Fruit fly (Drosophila melanogaster) whole organism, embryonic: ENCODE measurements around the gene BOD1.

Experiments used
- CG10209 ChIP-seq: fragments of 200-800 bp; sonication (Bioruptor generic); optimal IDR thresholded peaks from 3 replicates; lab custom pipeline; 2017; ENCODE audit warnings: missing biosample characterization, mild to moderate bottlenecking, missing genetic modification characterization, missing genetic modification reagents
- CG11085 ChIP-seq: fragments of 200-800 bp; sonication (Bioruptor generic); IDR thresholded peaks from 2 replicates; pipeline ENCODE4 v1.3.6; 2022; ENCODE audit warnings: missing biosample characterization, missing genetic modification characterization
- CG11247 ChIP-seq: fragments of 200-800 bp; sonication (Bioruptor generic); IDR thresholded peaks from 2 replicates; pipeline ENCODE4 v1.3.6; 2022; ENCODE audit warnings: missing biosample characterization, missing genetic modification characterization
- CG11695 ChIP-seq: fragments of 200-800 bp; sonication (Bioruptor generic); IDR thresholded peaks from 3 replicates; pipeline ENCODE4 v1.3.6; 2022; ENCODE audit warnings: missing biosample characterization, missing genetic modification characterization
- CG11696 ChIP-seq: fragments of 200-800 bp; sonication (Bioruptor generic); IDR thresholded peaks from 2 replicates; pipeline ENCODE4 v1.3.6; 2022; ENCODE audit warnings: missing biosample characterization, missing genetic modification characterization
- CG12942 ChIP-seq: fragments of 200-800 bp; sonication (Bioruptor generic); optimal IDR thresholded peaks from 3 replicates; lab custom pipeline; 2016; ENCODE audit warnings: missing biosample characterization, missing genetic modification characterization
- CG13287 ChIP-seq: fragments of 200-800 bp; sonication (Bioruptor generic); IDR thresholded peaks from 2 replicates; pipeline ENCODE4 v1.3.6; 2022; ENCODE audit warnings: missing biosample characterization, missing genetic modification characterization; ENCODE audit not compliant: partially characterized antibody
- CG13296 ChIP-seq: fragments of 200-800 bp; sonication (Bioruptor generic); optimal IDR thresholded peaks from 3 replicates; lab custom pipeline; 2018; ENCODE audit warnings: missing biosample characterization, mild to moderate bottlenecking, missing genetic modification characterization
- CG13424 ChIP-seq: fragments of 200-800 bp; sonication (Bioruptor generic); optimal IDR thresholded peaks from 2 replicates; lab custom pipeline; 2019; ENCODE audit warnings: missing biosample characterization, mild to moderate bottlenecking, missing genetic modification characterization, moderate library complexity
- CG13894 ChIP-seq: fragments of 200-800 bp; sonication (Bioruptor generic); optimal IDR thresholded peaks from 3 replicates; lab custom pipeline; 2018; ENCODE audit warnings: missing biosample characterization, mild to moderate bottlenecking, missing genetic modification characterization, moderate library complexity
- CG1529 ChIP-seq: fragments of 200-800 bp; sonication (Bioruptor generic); optimal IDR thresholded peaks from 3 replicates; lab custom pipeline; 2018; ENCODE audit warnings: missing biosample characterization, missing genetic modification characterization
- CG16815 ChIP-seq: fragments of 200-800 bp; sonication (Bioruptor generic); optimal IDR thresholded peaks from 3 replicates; lab custom pipeline; 2017; ENCODE audit warnings: missing biosample characterization, mild to moderate bottlenecking, missing genetic modification characterization
- CG17568 ChIP-seq: fragments of 200-800 bp; sonication (Bioruptor generic); optimal IDR thresholded peaks from 2 replicates; lab custom pipeline; 2018; ENCODE audit warnings: missing biosample characterization, mild to moderate bottlenecking, missing genetic modification characterization, moderate library complexity
- CG18011 ChIP-seq: fragments of 200-800 bp; sonication (Bioruptor generic); optimal IDR thresholded peaks from 2 replicates; lab custom pipeline; 2017; ENCODE audit warnings: missing biosample characterization, missing genetic modification characterization, mild to moderate bottlenecking, moderate library complexity, missing genotype
- CG18476 ChIP-seq: fragments of 200-800 bp; sonication (Bioruptor generic); optimal IDR thresholded peaks from 2 replicates; lab custom pipeline; 2016; ENCODE audit warnings: missing biosample characterization, mild to moderate bottlenecking, missing genetic modification characterization
- CG18764 ChIP-seq: fragments of 200-800 bp; sonication (Bioruptor generic); optimal IDR thresholded peaks from 3 replicates; lab custom pipeline; 2016; ENCODE audit warnings: missing biosample characterization, missing genetic modification characterization
- CG31388 ChIP-seq: fragments of 200-800 bp; sonication (Bioruptor generic); optimal IDR thresholded peaks from 2 replicates; lab custom pipeline; 2016; ENCODE audit warnings: missing biosample characterization, missing genetic modification characterization
- CG34376 ChIP-seq: fragments of 200-800 bp; sonication (Bioruptor generic); optimal IDR thresholded peaks from 2 replicates; lab custom pipeline; 2018; ENCODE audit warnings: missing biosample characterization, mild to moderate bottlenecking, missing genetic modification characterization
- CG4854 ChIP-seq: fragments of 200-800 bp; sonication (Bioruptor generic); optimal IDR thresholded peaks from 2 replicates; lab custom pipeline; 2016; ENCODE audit warnings: missing biosample characterization, missing genetic modification characterization, inconsistent platforms
- CG6791 ChIP-seq: fragments of 200-800 bp; sonication (Bioruptor generic); IDR thresholded peaks from 3 replicates; pipeline ENCODE4 v1.3.6; 2022; ENCODE audit warnings: missing biosample characterization, missing genetic modification characterization; ENCODE audit not compliant: partially characterized antibody
- CG8359 ChIP-seq: fragments of 200-800 bp; sonication (Bioruptor generic); optimal IDR thresholded peaks from 2 replicates; lab custom pipeline; 2017; ENCODE audit warnings: missing biosample characterization, mild to moderate bottlenecking, missing genetic modification characterization, borderline replicate concordance
- E2f1 ChIP-seq: fragments of 200-800 bp; sonication (Bioruptor generic); IDR thresholded peaks from 2 replicates; pipeline ENCODE4 v1.3.6; 2022; ENCODE audit warnings: missing biosample characterization, missing genetic modification characterization
- GATAe ChIP-seq: fragments of 200-800 bp; sonication (Bioruptor generic); conservative IDR thresholded peaks from 2 replicates; pipeline ENCODE4 v1.3.6; 2022; ENCODE audit warnings: missing biosample characterization, missing genetic modification characterization
- Gsc ChIP-seq: fragments of 200-800 bp; sonication (Bioruptor generic); IDR thresholded peaks from 2 replicates; pipeline ENCODE4 v1.3.6; 2022; ENCODE audit warnings: missing biosample characterization, missing genetic modification characterization
- Gug ChIP-seq: fragments of 200-800 bp; sonication (Bioruptor generic); IDR thresholded peaks from 4 replicates; pipeline ENCODE4 v1.3.6; 2022; ENCODE audit warnings: missing biosample characterization, missing genetic modification characterization
- Hey ChIP-seq: fragments of 200-800 bp; sonication (Bioruptor generic); optimal IDR thresholded peaks from 3 replicates; lab custom pipeline; 2018; ENCODE audit warnings: missing biosample characterization, mild to moderate bottlenecking, missing genetic modification characterization
- HmgD ChIP-seq: fragments of 200-800 bp; sonication (Bioruptor generic); optimal IDR thresholded peaks from 3 replicates; lab custom pipeline; 2016; ENCODE audit warnings: missing biosample characterization, missing genetic modification characterization
- MESR4 ChIP-seq: fragments of 200-800 bp; sonication (Bioruptor generic); optimal IDR thresholded peaks from 2 replicates; lab custom pipeline; 2018; ENCODE audit warnings: missing biosample characterization, mild to moderate bottlenecking, missing genetic modification characterization, moderate library complexity
- Oaz ChIP-seq: fragments of 200-800 bp; sonication (Bioruptor generic); IDR thresholded peaks from 2 replicates; pipeline ENCODE4 v1.3.6; 2022; ENCODE audit warnings: missing biosample characterization, missing genetic modification characterization
- Sox102F ChIP-seq: fragments of 200-800 bp; sonication (Bioruptor generic); optimal IDR thresholded peaks from 2 replicates; lab custom pipeline; 2018; ENCODE audit warnings: missing biosample characterization, mild to moderate bottlenecking, missing genetic modification characterization, moderate library complexity
- ab ChIP-seq: fragments of 200-800 bp; sonication (Bioruptor generic); optimal IDR thresholded peaks from 2 replicates; lab custom pipeline; 2016; ENCODE audit warnings: missing biosample characterization, missing genetic modification characterization
- bsh ChIP-seq, 2 experiments: fragments of 200-800 bp; sonication (Bioruptor generic); optimal IDR thresholded peaks; 2 replicates each; lab custom pipeline; 2017 to 2018; ENCODE audit warnings: mild to moderate bottlenecking in 2 of 2, missing biosample characterization in 2 of 2, missing genetic modification characterization in 2 of 2, moderate library complexity in 1 of 2
- crol ChIP-seq: fragments of 200-800 bp; sonication (Bioruptor generic); IDR thresholded peaks from 2 replicates; pipeline ENCODE4 v1.3.6; 2022; ENCODE audit warnings: missing biosample characterization, missing genetic modification characterization
- ewg ChIP-seq: fragments of 200-800 bp; sonication (Bioruptor generic); optimal IDR thresholded peaks from 3 replicates; lab custom pipeline; 2017; ENCODE audit warnings: mild to moderate bottlenecking, missing biosample characterization, missing genetic modification reagents, missing genetic modification characterization
- jumu ChIP-seq: fragments of 200-800 bp; sonication (Bioruptor generic); optimal IDR thresholded peaks from 3 replicates; lab custom pipeline; 2016; ENCODE audit warnings: missing biosample characterization, missing genetic modification characterization
- kah ChIP-seq: fragments of 200-800 bp; sonication (Bioruptor generic); optimal IDR thresholded peaks from 2 replicates; lab custom pipeline; 2018; ENCODE audit warnings: missing biosample characterization, mild to moderate bottlenecking, missing genetic modification characterization
- ken ChIP-seq: fragments of 200-800 bp; sonication (Bioruptor generic); IDR thresholded peaks from 3 replicates; pipeline ENCODE4 v1.3.6; 2022; ENCODE audit warnings: missing biosample characterization, missing genetic modification characterization
- knrl ChIP-seq: fragments of 200-800 bp; sonication (Bioruptor generic); IDR thresholded peaks from 3 replicates; pipeline ENCODE4 v1.3.6; 2022; ENCODE audit warnings: missing biosample characterization, missing genetic modification characterization; ENCODE audit not compliant: partially characterized antibody
- lov ChIP-seq, 2 experiments: fragments of 200-800 bp in 1 of 2; fragments of >200 bp in 1 of 2; sonication (Bioruptor generic) in 1 of 2; IDR thresholded peaks in 1 of 2; optimal IDR thresholded peaks in 1 of 2; 2 replicates in 1 of 2; 3 replicates in 1 of 2; pipeline versions ENCODE4 v1.3.6 to Lab custom; 2017 to 2022; ENCODE audit warnings: missing biosample characterization in 1 of 2, missing genetic modification characterization in 1 of 2
- mld ChIP-seq: fragments of 200-800 bp; sonication (Bioruptor generic); IDR thresholded peaks from 3 replicates; pipeline ENCODE4 v1.3.6; 2022; ENCODE audit warnings: missing biosample characterization, missing genetic modification characterization; ENCODE audit not compliant: partially characterized antibody
- onecut ChIP-seq: fragments of 200-800 bp; sonication (Bioruptor generic); IDR thresholded peaks from 2 replicates; pipeline ENCODE4 v1.3.6; 2022; ENCODE audit warnings: missing biosample characterization, missing genetic modification characterization
- pnt ChIP-seq: fragments of 200-800 bp; sonication (Bioruptor generic); optimal IDR thresholded peaks from 3 replicates; lab custom pipeline; 2016; ENCODE audit warnings: missing biosample characterization, missing genetic modification characterization
- run ChIP-seq: fragments of 200-800 bp; sonication (Bioruptor generic); optimal IDR thresholded peaks from 3 replicates; lab custom pipeline; 2018; ENCODE audit warnings: missing biosample characterization, mild to moderate bottlenecking, missing genetic modification characterization
- seq ChIP-seq: fragments of 200-800 bp; sonication (Bioruptor generic); IDR thresholded peaks from 2 replicates; pipeline ENCODE4 v1.3.6; 2022; ENCODE audit warnings: missing biosample characterization, missing genetic modification characterization
- tap ChIP-seq: fragments of 200-800 bp; optimal IDR thresholded peaks from 3 replicates; lab custom pipeline; 2019; ENCODE audit warnings: missing biosample characterization, mild to moderate bottlenecking, missing genetic modification characterization, moderate library complexity
- trem ChIP-seq: fragments of 200-800 bp; optimal IDR thresholded peaks from 3 replicates; lab custom pipeline; 2019; ENCODE audit warnings: missing biosample characterization, mild to moderate bottlenecking, missing genetic modification characterization, moderate library complexity
- trh ChIP-seq: fragments of 200-800 bp; sonication (Bioruptor generic); optimal IDR thresholded peaks from 2 replicates; lab custom pipeline; 2016; ENCODE audit warnings: missing biosample characterization, missing genetic modification characterization
- zfh1 ChIP-seq: fragments of 200-800 bp; sonication (Bioruptor generic); IDR thresholded peaks from 3 replicates; pipeline ENCODE4 v1.3.6; 2022; ENCODE audit warnings: missing biosample characterization, missing genetic modification characterization

Gene BOD1

dm6 chr3R:27988647-27989430 is 50.8 kb downstream of the BOD1 start (continued):
- TF ChIP-seq CG11696: no peak
- no peak for TF ChIP-seq CG6791
- TF ChIP-seq Gug (GFP tag; lab: Robert Waterston, UW): peak; percentile 69; the same call in 3 of the 4 replicates
- peak; percentile 31 for TF ChIP-seq CG16815 (GFP tag; lab: Kevin White, UChicago)
- TF ChIP-seq onecut: no peak
- no peak for TF ChIP-seq CG18011
- TF ChIP-seq MESR4: no peak
- TF ChIP-seq CG18764 (GFP tag; lab: Kevin White, UChicago): no peak
- TF ChIP-seq ewg (GFP tag; lab: Kevin White, UChicago): peak; percentile 26
- no peak for TF ChIP-seq lov (optimal IDR thresholded peaks at IDR 0.05; lab: Kevin White, UChicago)
- TF ChIP-seq lov (GFP tag; IDR thresholded peaks at IDR 0.05; lab: Robert Waterston, UW): 0 out of 3 replicates have a peak, but pooled peaks have one; percentile 32
- TF ChIP-seq tap (tag; lab: Kevin White, UChicago): no peak
- no peak for TF ChIP-seq trem (tag; lab: Kevin White, UChicago)
- peak; percentile 4 for TF ChIP-seq Sox102F (GFP tag; lab: Kevin White, UChicago)
- no peak for TF ChIP-seq run (tag; lab: Kevin White, UChicago)
- TF ChIP-seq CG13424: peak; percentile 18
- no peak for TF ChIP-seq CG11695
- no peak for TF ChIP-seq CG4854 (GFP tag; lab: Kevin White, UChicago)
- TF ChIP-seq CG8359 (GFP tag; lab: Kevin White, UChicago): no peak
- peak; percentile 59; the same call in 1 of the 3 replicates for TF ChIP-seq ken (GFP tag; lab: Robert Waterston, UW)
- no peak for TF ChIP-seq knrl
- peak; percentile 41; the same call in 1 of the 2 replicates for TF ChIP-seq CG11247 (GFP tag; lab: Robert Waterston, UW)
- TF ChIP-seq CG13894 (tag; lab: Kevin White, UChicago): no peak
- peak; percentile 85 for TF ChIP-seq crol
- no peak for TF ChIP-seq kah
- TF ChIP-seq CG10209: peak; percentile 3
- peak; percentile 55 for TF ChIP-seq CG11085 (GFP tag; lab: Robert Waterston, UW)
- TF ChIP-seq CG13296 (GFP tag; lab: Kevin White, UChicago): no peak
- TF ChIP-seq jumu (GFP tag; lab: Kevin White, UChicago): no peak
- TF ChIP-seq mld (GFP tag; lab: Robert Waterston, UW): no peak
- no peak; the same call in 1 of the 2 replicates for TF ChIP-seq Oaz
- peak; percentile 44; the same call in 2 of the 3 replicates for TF ChIP-seq zfh1 (GFP tag; lab: Robert Waterston, UW)
- TF ChIP-seq CG17568 (GFP tag; lab: Kevin White, UChicago): no peak
- no peak for TF ChIP-seq CG12942 (GFP tag; lab: Kevin White, UChicago)
- no peak for TF ChIP-seq CG18476 (GFP tag; lab: Kevin White, UChicago)
- TF ChIP-seq Gsc (GFP tag; lab: Robert Waterston, UW): no peak
- peak; percentile 39; the same call in 1 of the 2 replicates for TF ChIP-seq seq
- TF ChIP-seq CG13287 (GFP tag; lab: Robert Waterston, UW): no peak
- TF ChIP-seq bsh (GFP tag; optimal IDR thresholded peaks at IDR 0.05; lab: Kevin White, UChicago): peak in 1 of 2 experiments; percentile 35
- TF ChIP-seq HmgD: no peak
- TF ChIP-seq CG34376 (GFP tag; lab: Kevin White, UChicago): no peak
- no peak for TF ChIP-seq trh
- TF ChIP-seq GATAe: no peak
- TF ChIP-seq Hey: no peak
- TF ChIP-seq CG31388: no peak
- peak; percentile 24 for TF ChIP-seq pnt (GFP tag; lab: Kevin White, UChicago)
- no peak for TF ChIP-seq ab (GFP tag; lab: Kevin White, UChicago)
- no peak for TF ChIP-seq CG1529
- no peak for TF ChIP-seq E2f1
